Fruit fly (Drosophila melanogaster) whole organism, embryonic: ENCODE data around the gene eEF1alpha2.

Experiments
- CG11696 ChIP-seq: fragments of 200-800 bp; sonication (Bioruptor generic); IDR thresholded peaks from 2 replicates; pipeline ENCODE4 v1.3.6; 2022; ENCODE audit warnings: missing biosample characterization, missing genetic modification characterization
- CG11723 ChIP-seq: fragments of 200-800 bp; sonication (Bioruptor generic); optimal IDR thresholded peaks from 2 replicates; lab custom pipeline; 2017; ENCODE audit warnings: missing biosample characterization, mild to moderate bottlenecking, missing genetic modification characterization
- CG1233 ChIP-seq: fragments of 200-800 bp; sonication (Bioruptor generic); optimal IDR thresholded peaks from 4 replicates; lab custom pipeline; 2018; ENCODE audit warnings: missing biosample characterization, mild to moderate bottlenecking, missing genetic modification characterization
- CG12769 ChIP-seq: fragments of 200-800 bp; sonication (Bioruptor generic); optimal IDR thresholded peaks from 2 replicates; lab custom pipeline; 2019; ENCODE audit warnings: missing biosample characterization, mild to moderate bottlenecking, missing genetic modification characterization, moderate library complexity
- CG13775 ChIP-seq: fragments of 200-800 bp; sonication (Bioruptor generic); optimal IDR thresholded peaks from 3 replicates; lab custom pipeline; 2017; ENCODE audit warnings: missing biosample characterization, mild to moderate bottlenecking, missing genetic modification characterization
- CG14710 ChIP-seq: fragments of 200-800 bp; sonication (Bioruptor generic); optimal IDR thresholded peaks from 3 replicates; lab custom pipeline; 2019; ENCODE audit warnings: missing biosample characterization, mild to moderate bottlenecking, missing genetic modification characterization, moderate library complexity
- CG1602 ChIP-seq: fragments of 200-800 bp; sonication (Bioruptor generic); optimal IDR thresholded peaks from 3 replicates; lab custom pipeline; 2016; ENCODE audit warnings: missing biosample characterization, missing genetic modification characterization
- CG1603 ChIP-seq: fragments of 200-800 bp; sonication (Bioruptor generic); optimal IDR thresholded peaks from 2 replicates; lab custom pipeline; 2019; ENCODE audit warnings: missing biosample characterization, mild to moderate bottlenecking, missing genetic modification characterization, moderate library complexity
- CG16813 ChIP-seq: fragments of 200-800 bp; sonication (Bioruptor generic); IDR thresholded peaks from 3 replicates; pipeline ENCODE4 v1.3.6; 2022; ENCODE audit warnings: missing biosample characterization, missing genetic modification characterization; ENCODE audit not compliant: partially characterized antibody
- CG17361 ChIP-seq: fragments of 200-800 bp; sonication (Bioruptor generic); IDR thresholded peaks from 3 replicates; pipeline ENCODE4 v1.3.6; 2022; ENCODE audit warnings: missing biosample characterization, missing genetic modification characterization
- CG17802 ChIP-seq: fragments of 200-800 bp; sonication (Bioruptor generic); optimal IDR thresholded peaks from 2 replicates; lab custom pipeline; 2018; ENCODE audit warnings: missing biosample characterization, mild to moderate bottlenecking, missing genetic modification characterization, moderate library complexity
- CG17912 ChIP-seq: fragments of 200-800 bp; sonication (Bioruptor generic); optimal IDR thresholded peaks from 2 replicates; lab custom pipeline; 2018; ENCODE audit warnings: missing biosample characterization, mild to moderate bottlenecking, missing genetic modification characterization
- CG18262 ChIP-seq: fragments of 200-800 bp; optimal IDR thresholded peaks from 3 replicates; lab custom pipeline; 2019; ENCODE audit warnings: missing biosample characterization, mild to moderate bottlenecking, missing genetic modification characterization, moderate library complexity
- CG1832 ChIP-seq: fragments of 200-800 bp; sonication (Bioruptor generic); optimal IDR thresholded peaks from 2 replicates; lab custom pipeline; 2017; ENCODE audit warnings: missing biosample characterization, mild to moderate bottlenecking, missing genetic modification characterization, inconsistent platforms
- CG2875 ChIP-seq: fragments of 200-800 bp; sonication (Bioruptor generic); optimal IDR thresholded peaks from 2 replicates; lab custom pipeline; 2017; ENCODE audit warnings: missing biosample characterization, mild to moderate bottlenecking, missing genetic modification characterization, missing genetic modification reagents
- CG31441 ChIP-seq: fragments of 200-800 bp; sonication (Bioruptor generic); IDR thresholded peaks from 2 replicates; pipeline ENCODE4 v1.3.6; 2022; ENCODE audit warnings: missing biosample characterization, missing genetic modification characterization
- CG43689 ChIP-seq: fragments of 200-800 bp; sonication (Bioruptor generic); IDR thresholded peaks from 2 replicates; pipeline ENCODE4 v1.3.6; 2022; ENCODE audit warnings: missing biosample characterization, missing genetic modification characterization
- CG4424 ChIP-seq: fragments of 200-800 bp; sonication (Bioruptor generic); optimal IDR thresholded peaks from 3 replicates; lab custom pipeline; 2016; ENCODE audit warnings: missing biosample characterization, missing genetic modification characterization
- CG4730 ChIP-seq: fragments of 200-800 bp; sonication (Bioruptor generic); IDR thresholded peaks from 2 replicates; pipeline ENCODE4 v1.3.6; 2022; ENCODE audit warnings: missing biosample characterization, missing genetic modification characterization
- CG5953 ChIP-seq: fragments of 200-800 bp; sonication (Bioruptor generic); IDR thresholded peaks from 2 replicates; pipeline ENCODE4 v1.3.6; 2022; ENCODE audit warnings: missing biosample characterization, missing genetic modification characterization
- CG9215 ChIP-seq: fragments of 200-800 bp; sonication (Bioruptor generic); IDR thresholded peaks from 2 replicates; pipeline ENCODE4 v1.3.6; 2022; ENCODE audit warnings: missing biosample characterization, missing genetic modification characterization
- Camta ChIP-seq: fragments of 200-800 bp; sonication (Bioruptor generic); optimal IDR thresholded peaks from 2 replicates; lab custom pipeline; 2016; ENCODE audit warnings: missing biosample characterization, missing genetic modification characterization
- CkIIα-i1 ChIP-seq: fragments of 200-800 bp; sonication (Bioruptor generic); IDR thresholded peaks from 2 replicates; pipeline ENCODE4 v1.3.6; 2022; ENCODE audit warnings: missing biosample characterization, missing genetic modification characterization
- Fer3 ChIP-seq: fragments of 200-800 bp; sonication (Bioruptor generic); optimal IDR thresholded peaks from 2 replicates; lab custom pipeline; 2018; ENCODE audit warnings: missing biosample characterization, mild to moderate bottlenecking, missing genetic modification characterization, moderate library complexity
- Meics ChIP-seq: fragments of 200-800 bp; sonication (Bioruptor generic); optimal IDR thresholded peaks from 2 replicates; lab custom pipeline; 2017; ENCODE audit warnings: missing biosample characterization, mild to moderate bottlenecking, missing genetic modification characterization
- Opbp ChIP-seq: fragments of 200-800 bp; sonication (Bioruptor generic); IDR thresholded peaks from 3 replicates; pipeline ENCODE4 v1.3.6; 2022; ENCODE audit warnings: missing biosample characterization, missing genetic modification characterization; ENCODE audit not compliant: partially characterized antibody
- Rx ChIP-seq: fragments of 200-800 bp; sonication (Bioruptor generic); IDR thresholded peaks from 2 replicates; pipeline ENCODE4 v1.3.6; 2022; ENCODE audit warnings: missing biosample characterization, missing genetic modification characterization
- Sox102F ChIP-seq: fragments of 200-800 bp; sonication (Bioruptor generic); optimal IDR thresholded peaks from 2 replicates; lab custom pipeline; 2018; ENCODE audit warnings: missing biosample characterization, mild to moderate bottlenecking, missing genetic modification characterization, moderate library complexity
- bsh ChIP-seq, 2 experiments: fragments of 200-800 bp; sonication (Bioruptor generic); optimal IDR thresholded peaks; 2 replicates each; lab custom pipeline; 2017 to 2018; ENCODE audit warnings: mild to moderate bottlenecking in 2 of 2, missing biosample characterization in 2 of 2, missing genetic modification characterization in 2 of 2, moderate library complexity in 1 of 2
- cg ChIP-seq: fragments of 200-800 bp; sonication (Bioruptor generic); optimal IDR thresholded peaks from 3 replicates; lab custom pipeline; 2019; ENCODE audit warnings: missing biosample characterization, mild to moderate bottlenecking, missing genetic modification characterization, moderate library complexity
- crol ChIP-seq: fragments of 200-800 bp; sonication (Bioruptor generic); IDR thresholded peaks from 2 replicates; pipeline ENCODE4 v1.3.6; 2022; ENCODE audit warnings: missing biosample characterization, missing genetic modification characterization
- ftz-f1 ChIP-seq: fragments of 200-800 bp; sonication (Bioruptor generic); optimal IDR thresholded peaks from 2 replicates; lab custom pipeline; 2016; ENCODE audit warnings: missing biosample characterization, missing genetic modification characterization
- jing ChIP-seq: fragments of 200-800 bp; sonication (Bioruptor generic); optimal IDR thresholded peaks from 2 replicates; lab custom pipeline; 2018; ENCODE audit warnings: missing biosample characterization, mild to moderate bottlenecking, missing genetic modification characterization
- lilli ChIP-seq: fragments of 200-800 bp; sonication (Bioruptor generic); optimal IDR thresholded peaks from 3 replicates; lab custom pipeline; 2016; ENCODE audit warnings: missing biosample characterization, missing genetic modification characterization
- maf-S ChIP-seq: fragments of 200-800 bp; sonication (Bioruptor generic); optimal IDR thresholded peaks from 2 replicates; lab custom pipeline; 2016; ENCODE audit warnings: missing biosample characterization, missing genetic modification characterization
- mirr ChIP-seq: fragments of 200-800 bp; sonication (Bioruptor generic); optimal IDR thresholded peaks from 3 replicates; lab custom pipeline; 2018; ENCODE audit warnings: missing biosample characterization, mild to moderate bottlenecking, missing genetic modification characterization
- onecut ChIP-seq: fragments of 200-800 bp; sonication (Bioruptor generic); IDR thresholded peaks from 2 replicates; pipeline ENCODE4 v1.3.6; 2022; ENCODE audit warnings: missing biosample characterization, missing genetic modification characterization
- pb ChIP-seq: fragments of 200-800 bp; sonication (Bioruptor generic); optimal IDR thresholded peaks from 3 replicates; lab custom pipeline; 2016; ENCODE audit warnings: missing biosample characterization, missing genetic modification characterization
- phol ChIP-seq: fragments of 200-800 bp; sonication (Bioruptor generic); optimal IDR thresholded peaks from 3 replicates; lab custom pipeline; 2018; ENCODE audit warnings: missing biosample characterization, mild to moderate bottlenecking, missing genetic modification characterization, moderate library complexity
- prd ChIP-seq, 3 experiments: fragments of >200 bp in 2 of 3; fragments of 200-800 bp in 1 of 3; sonication (Bioruptor generic) in 1 of 3; optimal IDR thresholded peaks in 2 of 3; IDR thresholded peaks in 1 of 3; 2 replicates in 2 of 3; 3 replicates in 1 of 3; pipeline versions ENCODE4 v1.3.6 to Lab custom; 2017 to 2022; ENCODE audit warnings: missing biosample characterization in 1 of 3, missing genetic modification characterization in 1 of 3
- pum ChIP-seq: fragments of 200-800 bp; sonication (Bioruptor generic); optimal IDR thresholded peaks from 2 replicates; lab custom pipeline; 2016; ENCODE audit warnings: missing biosample characterization, missing genetic modification characterization
- scrt ChIP-seq: fragments of 200-800 bp; sonication (Bioruptor generic); optimal IDR thresholded peaks from 2 replicates; lab custom pipeline; 2018; ENCODE audit warnings: missing biosample characterization, mild to moderate bottlenecking, missing genetic modification characterization, moderate library complexity
- sisA ChIP-seq: fragments of 200-800 bp; sonication (Bioruptor generic); IDR thresholded peaks from 2 replicates; pipeline ENCODE4 v1.3.6; 2022; ENCODE audit warnings: missing biosample characterization, missing genetic modification characterization
- sna ChIP-seq: fragments of 200-800 bp; sonication (Bioruptor generic); IDR thresholded peaks from 2 replicates; pipeline ENCODE4 v1.3.6; 2022; ENCODE audit warnings: missing biosample characterization, missing genetic modification characterization; ENCODE audit not compliant: partially characterized antibody
- so ChIP-seq: fragments of 200-800 bp; sonication (Bioruptor generic); IDR thresholded peaks from 3 replicates; pipeline ENCODE4 v1.3.6; 2022; ENCODE audit warnings: missing biosample characterization, missing genetic modification characterization
- tgo ChIP-seq: fragments of 200-800 bp; sonication (Bioruptor generic); IDR thresholded peaks from 3 replicates; pipeline ENCODE4 v1.3.6; 2022; ENCODE audit warnings: missing biosample characterization, missing genetic modification characterization
- ttk ChIP-seq: fragments of 200-800 bp; sonication (Bioruptor generic); IDR thresholded peaks from 2 replicates; pipeline ENCODE4 v2.1.2; 2022; ENCODE audit warnings: missing biosample characterization, missing genetic modification characterization
- wor ChIP-seq: fragments of 200-800 bp; sonication (Bioruptor generic); IDR thresholded peaks from 2 replicates; pipeline ENCODE4 v1.3.6; 2022; ENCODE audit warnings: missing biosample characterization, missing genetic modification characterization
- zfh2 ChIP-seq: fragments of 200-800 bp; sonication (Bioruptor generic); optimal IDR thresholded peaks from 2 replicates; lab custom pipeline; 2016; ENCODE audit warnings: missing biosample characterization, missing genetic modification characterization

The eEF1alpha2 gene

dm6 chr3R:31723206-31723933, 14.9 kb upstream of the eEF1alpha2 start (continued):
- TF ChIP-seq phol (tag; lab: Kevin White, UChicago), result peak; percentile 50
- peak; percentile 51 for TF ChIP-seq CG1603
- TF ChIP-seq sisA (GFP tag; lab: Robert Waterston, UW), result 0 out of 2 replicates have a peak, but pooled peaks have one; percentile 20
- peak; percentile 39 for TF ChIP-seq Fer3 (tag; lab: Kevin White, UChicago)
- peak; percentile 37 for TF ChIP-seq Sox102F (GFP tag; lab: Kevin White, UChicago)
- TF ChIP-seq onecut (GFP tag; lab: Robert Waterston, UW), result no peak
- TF ChIP-seq crol (GFP tag; lab: Robert Waterston, UW), result peak; percentile 59; the same call in 1 of the 2 replicates
- TF ChIP-seq Camta (GFP tag; lab: Kevin White, UChicago), result peak; percentile 29
- no peak for TF ChIP-seq CG12769 (tag; lab: Kevin White, UChicago)
- TF ChIP-seq CG17802 (tag; lab: Kevin White, UChicago), result no peak
- TF ChIP-seq CG11696 (GFP tag; lab: Robert Waterston, UW), result no peak
- peak; percentile 52; the same call in 1 of the 3 replicates for TF ChIP-seq CG17361 (GFP tag; lab: Robert Waterston, UW)
- TF ChIP-seq pum (GFP tag; lab: Kevin White, UChicago), result no peak
- no peak for TF ChIP-seq CG1602 (GFP tag; lab: Kevin White, UChicago)
- TF ChIP-seq CG31441 (GFP tag; lab: Robert Waterston, UW), result no peak; the same call in 1 of the 2 replicates
- peak; percentile 37 for TF ChIP-seq Meics (GFP tag; lab: Kevin White, UChicago)
- no peak for TF ChIP-seq CG17912 (GFP tag; lab: Kevin White, UChicago)
- TF ChIP-seq CG4730 (GFP tag; lab: Robert Waterston, UW), result no peak
- no peak for TF ChIP-seq Opbp (GFP tag; lab: Robert Waterston, UW)
- no peak for TF ChIP-seq CG1832 (GFP tag; lab: Kevin White, UChicago)
- no peak for TF ChIP-seq prd (optimal IDR thresholded peaks at IDR 0.05; lab: Kevin White, UChicago)
- TF ChIP-seq prd (GFP tag; IDR thresholded peaks at IDR 0.05; lab: Robert Waterston, UW), result peak; percentile 36; the same call in 1 of the 3 replicates
- no peak for TF ChIP-seq CG13775 (GFP tag; lab: Kevin White, UChicago)
- peak; percentile 27 to 59 for TF ChIP-seq bsh (GFP tag; optimal IDR thresholded peaks at IDR 0.05; lab: Kevin White, UChicago)
- TF ChIP-seq cg (GFP tag; lab: Kevin White, UChicago), result peak; percentile 89
- TF ChIP-seq CG14710 (tag; lab: Kevin White, UChicago), result peak; percentile 31
- TF ChIP-seq sna (GFP tag; lab: Robert Waterston, UW), result no peak
- TF ChIP-seq pb (GFP tag; lab: Kevin White, UChicago), result no peak
- no peak for TF ChIP-seq CG43689
- TF ChIP-seq CG9215 (GFP tag; lab: Robert Waterston, UW), result peak; percentile 41; the same call in 1 of the 2 replicates
- TF ChIP-seq tgo (GFP tag; lab: Robert Waterston, UW), result no peak; the same call in 2 of the 3 replicates
- peak; percentile 26 for TF ChIP-seq CG11723
- TF ChIP-seq jing (GFP tag; lab: Kevin White, UChicago), result peak; percentile 4
- no peak for TF ChIP-seq so (GFP tag; lab: Robert Waterston, UW)
- peak; percentile 8 for TF ChIP-seq CG4424 (GFP tag; lab: Kevin White, UChicago)
- TF ChIP-seq scrt (GFP tag; lab: Kevin White, UChicago), result no peak
- TF ChIP-seq CG2875 (GFP tag; lab: Kevin White, UChicago), result no peak
- no peak for TF ChIP-seq ftz-f1 (GFP tag; lab: Kevin White, UChicago)
- TF ChIP-seq wor (GFP tag; lab: Robert Waterston, UW), result no peak
- no peak for TF ChIP-seq zfh2 (GFP tag; lab: Kevin White, UChicago)
- no peak for TF ChIP-seq mirr (GFP tag; lab: Kevin White, UChicago)
- TF ChIP-seq ttk (GFP tag; lab: Robert Waterston, UW), result no peak
- TF ChIP-seq CkIIα-i1 (GFP tag; lab: Robert Waterston, UW), result no peak
- peak; percentile 9 for TF ChIP-seq lilli (GFP tag; lab: Kevin White, UChicago)
- TF ChIP-seq maf-S (GFP tag; lab: Kevin White, UChicago), result no peak
- no peak for TF ChIP-seq CG5953
- peak; percentile 52 for TF ChIP-seq CG18262 (tag; lab: Kevin White, UChicago)
- TF ChIP-seq Rx (GFP tag; lab: Robert Waterston, UW), result no peak
- peak; percentile 25 for TF ChIP-seq CG1233 (GFP tag; lab: Kevin White, UChicago)
- TF ChIP-seq CG16813 (GFP tag; lab: Robert Waterston, UW), result no peak
